Worm (Caenorhabditis elegans): ENCODE measurements around the gene ZC504.1.

ZC504.1 gene

ce11 chrX:10429203-10429602, 22.3 kb downstream of the ZC504.1 start:
- TF ChIP-seq hrde-1 (tag; optimal IDR thresholded peaks at IDR 0.05; ENCODE audit: borderline replicate concordance), result no peak
- TF ChIP-seq ceh-58 (GFP tag; IDR thresholded peaks at IDR 0.05), result no peak
- TF ChIP-seq hsf-1 (GFP tag; IDR thresholded peaks at IDR 0.05), result no peak

ce11 chrX:10430866-10431265, 23.9 kb downstream of the ZC504.1 start:
- TF ChIP-seq F57A8.1 (GFP tag; optimal IDR thresholded peaks at IDR 0.05) (no peak), Y53F4B.3 (GFP tag; IDR thresholded peaks at IDR 0.05) (no peak), ceh-79 (tag; optimal IDR thresholded peaks at IDR 0.05) (no peak), madf-3 (GFP tag; IDR thresholded peaks at IDR 0.05) (no peak), fkh-3 (tag; optimal IDR thresholded peaks at IDR 0.05) (no peak), dox-1 (GFP tag; IDR thresholded peaks at IDR 0.05) (0 out of 2 replicates have a peak, but pooled peaks have one; percentile 18), nhr-80 (tag; optimal IDR thresholded peaks at IDR 0.05) (peak; percentile 73), dpl-1 (GFP tag; optimal IDR thresholded peaks at IDR 0.05) (no peak), Y79H2A.3 (GFP tag; conservative IDR thresholded peaks at IDR 0.05) (no peak), attf-5 (GFP tag; optimal IDR thresholded peaks at IDR 0.05) (no peak)

- TF ChIP-seq efl-1 (GFP tag; optimal IDR thresholded peaks at IDR 0.05) (no peak), snpc-1.3 (tag; optimal IDR thresholded peaks at IDR 0.05; ENCODE audit: insufficient read depth) (no peak), snpc-1.1 (tag; optimal IDR thresholded peaks at IDR 0.05; ENCODE audit: insufficient read depth) (no peak), cebp-2 (GFP tag; IDR thresholded peaks at IDR 0.05) (no peak), madf-8 (GFP tag; conservative IDR thresholded peaks at IDR 0.05) (no peak), pbrm-1 (GFP tag; IDR thresholded peaks at IDR 0.05) (no peak), unc-62 (GFP tag; optimal IDR thresholded peaks at IDR 0.05) (no peak), ceh-27 (GFP tag; optimal IDR thresholded peaks at IDR 0.05) (no peak), sptf-2 (GFP tag; optimal IDR thresholded peaks at IDR 0.05) (no peak), xnd-1 (tag; optimal IDR thresholded peaks at IDR 0.05) (no peak), unc-130 (GFP tag; optimal IDR thresholded peaks at IDR 0.05) (no peak), T26A5.8 (tag; optimal IDR thresholded peaks at IDR 0.05) (no peak), ekl-4 (GFP tag; IDR thresholded peaks at IDR 0.05) (no peak), tbx-9 (tag; optimal IDR thresholded peaks at IDR 0.05; ENCODE audit: borderline replicate concordance) (no peak), hsf-1 (GFP tag; IDR thresholded peaks at IDR 0.05) (no peak), chd-7 (tag; optimal IDR thresholded peaks at IDR 0.05) (no peak), lin-35 (GFP tag; optimal IDR thresholded peaks at IDR 0.05) (no peak), F57A8.1 (GFP tag; optimal IDR thresholded peaks at IDR 0.05) (no peak), F37B4.10 (GFP tag; IDR thresholded peaks at IDR 0.05) (no peak), akir-1 (GFP tag; optimal IDR thresholded peaks at IDR 0.05) (no peak)
These were observed 25.8 kb downstream of the ZC504.1 start for ce11 chrX:10432786-10433185.

ce11 chrX:10433863-10434262, 26.9 kb downstream of the ZC504.1 start:
- no peak for TF ChIP-seq nfyb-1 (GFP tag; IDR thresholded peaks at IDR 0.05)
- no peak for TF ChIP-seq Y79H2A.3 (GFP tag; conservative IDR thresholded peaks at IDR 0.05)
- TF ChIP-seq ceh-27 (GFP tag; optimal IDR thresholded peaks at IDR 0.05), result peak; percentile 30
- no peak for TF ChIP-seq lin-40 (tag; optimal IDR thresholded peaks at IDR 0.05)

- no peak for TF ChIP-seq lag-1 (GFP tag; IDR thresholded peaks at IDR 0.05)
- TF ChIP-seq lin-54 (GFP tag; optimal IDR thresholded peaks at IDR 0.05), result no peak
- TF ChIP-seq sea-2 (GFP tag; IDR thresholded peaks at IDR 0.05), result no peak
- TF ChIP-seq egrh-3 (GFP tag; IDR thresholded peaks at IDR 0.05), result peak; percentile 66; the same call in 1 of the 2 replicates
- TF ChIP-seq nhr-90 (tag; optimal IDR thresholded peaks at IDR 0.05), result no peak
- peak; percentile 50; the same call in 1 of the 2 replicates for TF ChIP-seq bed-2 (GFP tag; IDR thresholded peaks at IDR 0.05)
- no peak for TF ChIP-seq dpff-1 (tag; optimal IDR thresholded peaks at IDR 0.05)
- peak; percentile 55 for TF ChIP-seq hmg-1.2 (GFP tag; IDR thresholded peaks at IDR 0.05)
- no peak for TF ChIP-seq xnd-1 (tag; optimal IDR thresholded peaks at IDR 0.05)
- 0 out of 2 replicates have a peak, but pooled peaks have one; percentile 48 for TF ChIP-seq pbrm-1 (GFP tag; IDR thresholded peaks at IDR 0.05)
- TF ChIP-seq aptf-2 (GFP tag; conservative IDR thresholded peaks at IDR 0.05), result no peak
- peak; percentile 67 for TF ChIP-seq ceh-27 (GFP tag; optimal IDR thresholded peaks at IDR 0.05)
- TF ChIP-seq hrde-1 (tag; optimal IDR thresholded peaks at IDR 0.05; ENCODE audit: borderline replicate concordance), result no peak
- TF ChIP-seq zim-3 (tag; optimal IDR thresholded peaks at IDR 0.05), result no peak
- TF ChIP-seq attf-5 (GFP tag; optimal IDR thresholded peaks at IDR 0.05), result peak; percentile 33
These were observed 28.6 kb downstream of the ZC504.1 start for ce11 chrX:10435492-10435939.

Data from whole organism, young adult.